Fruit fly (Drosophila melanogaster) whole organism, embryonic: ENCODE measurements around the gene CG4278.

ENCODE experiments used
- CG10274 ChIP-seq: fragments of 200-800 bp; sonication (Bioruptor generic); optimal IDR thresholded peaks from 3 replicates; lab custom pipeline; 2017; ENCODE audit warnings: missing biosample characterization, mild to moderate bottlenecking, missing genetic modification characterization
- CG11085 ChIP-seq: fragments of 200-800 bp; sonication (Bioruptor generic); IDR thresholded peaks from 2 replicates; pipeline ENCODE4 v1.3.6; 2022; ENCODE audit warnings: missing biosample characterization, missing genetic modification characterization
- CG11398 ChIP-seq: fragments of 200-800 bp; sonication (Bioruptor generic); optimal IDR thresholded peaks from 2 replicates; lab custom pipeline; 2016; ENCODE audit warnings: missing biosample characterization, missing genetic modification characterization
- CG14014 ChIP-seq: fragments of 200-800 bp; sonication (Bioruptor generic); IDR thresholded peaks from 2 replicates; pipeline ENCODE4 v1.3.6; 2022; ENCODE audit warnings: missing biosample characterization, missing genetic modification characterization
- CG14710 ChIP-seq: fragments of 200-800 bp; sonication (Bioruptor generic); optimal IDR thresholded peaks from 3 replicates; lab custom pipeline; 2019; ENCODE audit warnings: missing biosample characterization, mild to moderate bottlenecking, missing genetic modification characterization, moderate library complexity
- CG15601 ChIP-seq: fragments of 200-800 bp; sonication (Bioruptor generic); optimal IDR thresholded peaks from 3 replicates; lab custom pipeline; 2019; ENCODE audit warnings: missing biosample characterization, mild to moderate bottlenecking, missing genetic modification characterization, moderate library complexity
- CG16813 ChIP-seq: fragments of 200-800 bp; sonication (Bioruptor generic); IDR thresholded peaks from 3 replicates; pipeline ENCODE4 v1.3.6; 2022; ENCODE audit warnings: missing biosample characterization, missing genetic modification characterization; ENCODE audit not compliant: partially characterized antibody
- CG18262 ChIP-seq: fragments of 200-800 bp; optimal IDR thresholded peaks from 3 replicates; lab custom pipeline; 2019; ENCODE audit warnings: missing biosample characterization, mild to moderate bottlenecking, missing genetic modification characterization, moderate library complexity
- CG18476 ChIP-seq: fragments of 200-800 bp; sonication (Bioruptor generic); optimal IDR thresholded peaks from 2 replicates; lab custom pipeline; 2016; ENCODE audit warnings: missing biosample characterization, mild to moderate bottlenecking, missing genetic modification characterization
- CG18599 ChIP-seq: fragments of 200-800 bp; sonication (Bioruptor generic); optimal IDR thresholded peaks from 3 replicates; lab custom pipeline; 2017; ENCODE audit warnings: missing biosample characterization, missing genetic modification characterization, mild to moderate bottlenecking, moderate library complexity, missing genetic modification reagents
- CG2120 ChIP-seq: fragments of 200-800 bp; sonication (Bioruptor generic); optimal IDR thresholded peaks from 3 replicates; lab custom pipeline; 2016; ENCODE audit warnings: missing biosample characterization, missing genetic modification characterization
- CG31441 ChIP-seq: fragments of 200-800 bp; sonication (Bioruptor generic); IDR thresholded peaks from 2 replicates; pipeline ENCODE4 v1.3.6; 2022; ENCODE audit warnings: missing biosample characterization, missing genetic modification characterization
- CG3995 ChIP-seq: fragments of 200-800 bp; sonication (Bioruptor generic); optimal IDR thresholded peaks from 3 replicates; lab custom pipeline; 2016; ENCODE audit warnings: missing biosample characterization, missing genetic modification characterization
- CG5953 ChIP-seq: fragments of 200-800 bp; sonication (Bioruptor generic); IDR thresholded peaks from 2 replicates; pipeline ENCODE4 v1.3.6; 2022; ENCODE audit warnings: missing biosample characterization, missing genetic modification characterization
- CG8281 ChIP-seq: fragments of 200-800 bp; sonication (Bioruptor generic); optimal IDR thresholded peaks from 2 replicates; lab custom pipeline; 2018; ENCODE audit warnings: missing biosample characterization, mild to moderate bottlenecking, missing genetic modification characterization, moderate library complexity
- CG8359 ChIP-seq: fragments of 200-800 bp; sonication (Bioruptor generic); optimal IDR thresholded peaks from 2 replicates; lab custom pipeline; 2017; ENCODE audit warnings: missing biosample characterization, mild to moderate bottlenecking, missing genetic modification characterization, borderline replicate concordance
- CG8478 ChIP-seq: fragments of >200 bp; optimal IDR thresholded peaks from 2 replicates; lab custom pipeline; 2018
- CG9797 ChIP-seq: fragments of 200-800 bp; sonication (Bioruptor generic); optimal IDR thresholded peaks from 3 replicates; lab custom pipeline; 2018; ENCODE audit warnings: missing biosample characterization, mild to moderate bottlenecking, missing genetic modification characterization
- CG9876 ChIP-seq: fragments of 200-800 bp; sonication (Bioruptor generic); optimal IDR thresholded peaks from 2 replicates; lab custom pipeline; 2016; ENCODE audit warnings: missing biosample characterization, missing genetic modification characterization
- CoRest ChIP-seq: fragments of 200-800 bp; sonication (Bioruptor generic); optimal IDR thresholded peaks from 3 replicates; lab custom pipeline; 2018; ENCODE audit warnings: missing biosample characterization, mild to moderate bottlenecking, missing genetic modification characterization, moderate library complexity
- CrebB ChIP-seq: fragments of 200-800 bp; sonication (Bioruptor generic); optimal IDR thresholded peaks from 3 replicates; lab custom pipeline; 2018; ENCODE audit warnings: missing biosample characterization, mild to moderate bottlenecking, missing genetic modification characterization
- D19B ChIP-seq: fragments of 200-800 bp; sonication (Bioruptor generic); optimal IDR thresholded peaks from 2 replicates; lab custom pipeline; 2017; ENCODE audit warnings: missing biosample characterization, mild to moderate bottlenecking, missing genetic modification characterization
- Dek ChIP-seq: fragments of 200-800 bp; sonication (Bioruptor generic); optimal IDR thresholded peaks from 3 replicates; lab custom pipeline; 2019; ENCODE audit warnings: missing biosample characterization, mild to moderate bottlenecking, missing genetic modification characterization, moderate library complexity
- Dp ChIP-seq: fragments of 200-800 bp; sonication (Bioruptor generic); optimal IDR thresholded peaks from 2 replicates; lab custom pipeline; 2018; ENCODE audit warnings: missing biosample characterization, mild to moderate bottlenecking, missing genetic modification characterization, moderate library complexity
- HHEX ChIP-seq: fragments of 200-800 bp; sonication (Bioruptor generic); optimal IDR thresholded peaks from 3 replicates; lab custom pipeline; 2017; ENCODE audit warnings: missing biosample characterization, mild to moderate bottlenecking, missing genetic modification characterization, missing genetic modification reagents
- HLH4C ChIP-seq: fragments of 200-800 bp; sonication (Bioruptor generic); IDR thresholded peaks from 3 replicates; pipeline ENCODE4 v1.3.6; 2022; ENCODE audit warnings: missing biosample characterization, missing genetic modification characterization; ENCODE audit not compliant: partially characterized antibody
- Meics ChIP-seq: fragments of 200-800 bp; sonication (Bioruptor generic); optimal IDR thresholded peaks from 2 replicates; lab custom pipeline; 2017; ENCODE audit warnings: missing biosample characterization, mild to moderate bottlenecking, missing genetic modification characterization
- Opbp ChIP-seq: fragments of 200-800 bp; sonication (Bioruptor generic); IDR thresholded peaks from 3 replicates; pipeline ENCODE4 v1.3.6; 2022; ENCODE audit warnings: missing biosample characterization, missing genetic modification characterization; ENCODE audit not compliant: partially characterized antibody
- TFAM ChIP-seq: fragments of 200-800 bp; sonication (Bioruptor generic); optimal IDR thresholded peaks from 2 replicates; lab custom pipeline; 2017; ENCODE audit warnings: missing biosample characterization, missing genetic modification characterization, inconsistent platforms
- Xrp1 ChIP-seq: fragments of 200-800 bp; sonication (Bioruptor generic); IDR thresholded peaks from 2 replicates; pipeline ENCODE4 v1.3.6; 2022; ENCODE audit warnings: missing biosample characterization, missing genetic modification characterization
- YL-1 ChIP-seq: fragments of 200-800 bp; sonication (Bioruptor generic); optimal IDR thresholded peaks from 3 replicates; lab custom pipeline; 2017; ENCODE audit warnings: missing biosample characterization, mild to moderate bottlenecking, missing genetic modification characterization
- ara ChIP-seq: fragments of 200-800 bp; sonication (Bioruptor generic); IDR thresholded peaks from 2 replicates; pipeline ENCODE4 v1.3.6; 2022; ENCODE audit warnings: missing biosample characterization, missing genetic modification characterization
- cato ChIP-seq: fragments of 200-800 bp; sonication (Bioruptor generic); optimal IDR thresholded peaks from 2 replicates; lab custom pipeline; 2016; ENCODE audit warnings: missing biosample characterization, missing genetic modification characterization, borderline replicate concordance
- ci ChIP-seq: fragments of 200-800 bp; sonication (Bioruptor generic); IDR thresholded peaks from 3 replicates; pipeline ENCODE4 v1.3.6; 2022; ENCODE audit warnings: missing biosample characterization, missing genetic modification characterization
- croc ChIP-seq: fragments of 200-800 bp; sonication (Bioruptor generic); conservative IDR thresholded peaks from 3 replicates; pipeline ENCODE4 v1.3.6; 2022; ENCODE audit warnings: missing biosample characterization, missing genetic modification characterization
- crol ChIP-seq: fragments of 200-800 bp; sonication (Bioruptor generic); IDR thresholded peaks from 2 replicates; pipeline ENCODE4 v1.3.6; 2022; ENCODE audit warnings: missing biosample characterization, missing genetic modification characterization
- dmrt11E ChIP-seq: fragments of 200-800 bp; sonication (Bioruptor generic); optimal IDR thresholded peaks from 3 replicates; lab custom pipeline; 2018; ENCODE audit warnings: missing biosample characterization, mild to moderate bottlenecking, missing genetic modification characterization, moderate library complexity
- ewg ChIP-seq: fragments of 200-800 bp; sonication (Bioruptor generic); optimal IDR thresholded peaks from 3 replicates; lab custom pipeline; 2017; ENCODE audit warnings: mild to moderate bottlenecking, missing biosample characterization, missing genetic modification reagents, missing genetic modification characterization
- exex ChIP-seq: fragments of 200-800 bp; sonication (Bioruptor generic); optimal IDR thresholded peaks from 4 replicates; lab custom pipeline; 2018; ENCODE audit warnings: missing biosample characterization, mild to moderate bottlenecking, missing genetic modification characterization, moderate library complexity
- gcm ChIP-seq: fragments of 200-800 bp; sonication (Bioruptor generic); optimal IDR thresholded peaks from 2 replicates; lab custom pipeline; 2019; ENCODE audit warnings: missing biosample characterization, mild to moderate bottlenecking, missing genetic modification characterization, moderate library complexity
- hb ChIP-seq: fragments of 200-800 bp; sonication (Bioruptor generic); IDR thresholded peaks from 3 replicates; pipeline ENCODE4 v1.3.6; 2022; ENCODE audit warnings: missing biosample characterization, missing genetic modification characterization; ENCODE audit not compliant: partially characterized antibody
- jumu ChIP-seq: fragments of 200-800 bp; sonication (Bioruptor generic); optimal IDR thresholded peaks from 3 replicates; lab custom pipeline; 2016; ENCODE audit warnings: missing biosample characterization, missing genetic modification characterization
- ken ChIP-seq: fragments of 200-800 bp; sonication (Bioruptor generic); IDR thresholded peaks from 3 replicates; pipeline ENCODE4 v1.3.6; 2022; ENCODE audit warnings: missing biosample characterization, missing genetic modification characterization
- luna ChIP-seq: fragments of 200-800 bp; sonication (Bioruptor generic); optimal IDR thresholded peaks from 2 replicates; lab custom pipeline; 2016; ENCODE audit warnings: missing biosample characterization, missing genetic modification characterization
- mam ChIP-seq: fragments of 200-800 bp; sonication (Bioruptor generic); optimal IDR thresholded peaks from 3 replicates; lab custom pipeline; 2016; ENCODE audit warnings: missing biosample characterization, missing genetic modification characterization
- pb ChIP-seq: fragments of 200-800 bp; sonication (Bioruptor generic); optimal IDR thresholded peaks from 3 replicates; lab custom pipeline; 2016; ENCODE audit warnings: missing biosample characterization, missing genetic modification characterization
- ssp ChIP-seq: fragments of 200-800 bp; sonication (Bioruptor generic); IDR thresholded peaks from 2 replicates; pipeline ENCODE4 v1.3.6; 2022; ENCODE audit warnings: missing biosample characterization, missing genetic modification characterization
- twi ChIP-seq: fragments of 200-800 bp; optimal IDR thresholded peaks from 2 replicates; lab custom pipeline; 2019; ENCODE audit warnings: missing biosample characterization, mild to moderate bottlenecking, missing genetic modification characterization, moderate library complexity
- usp ChIP-seq: fragments of >200 bp; optimal IDR thresholded peaks from 2 replicates; lab custom pipeline; 2017; ENCODE audit warnings: missing biosample characterization, missing genetic modification characterization

CG4278 gene

DNA sequence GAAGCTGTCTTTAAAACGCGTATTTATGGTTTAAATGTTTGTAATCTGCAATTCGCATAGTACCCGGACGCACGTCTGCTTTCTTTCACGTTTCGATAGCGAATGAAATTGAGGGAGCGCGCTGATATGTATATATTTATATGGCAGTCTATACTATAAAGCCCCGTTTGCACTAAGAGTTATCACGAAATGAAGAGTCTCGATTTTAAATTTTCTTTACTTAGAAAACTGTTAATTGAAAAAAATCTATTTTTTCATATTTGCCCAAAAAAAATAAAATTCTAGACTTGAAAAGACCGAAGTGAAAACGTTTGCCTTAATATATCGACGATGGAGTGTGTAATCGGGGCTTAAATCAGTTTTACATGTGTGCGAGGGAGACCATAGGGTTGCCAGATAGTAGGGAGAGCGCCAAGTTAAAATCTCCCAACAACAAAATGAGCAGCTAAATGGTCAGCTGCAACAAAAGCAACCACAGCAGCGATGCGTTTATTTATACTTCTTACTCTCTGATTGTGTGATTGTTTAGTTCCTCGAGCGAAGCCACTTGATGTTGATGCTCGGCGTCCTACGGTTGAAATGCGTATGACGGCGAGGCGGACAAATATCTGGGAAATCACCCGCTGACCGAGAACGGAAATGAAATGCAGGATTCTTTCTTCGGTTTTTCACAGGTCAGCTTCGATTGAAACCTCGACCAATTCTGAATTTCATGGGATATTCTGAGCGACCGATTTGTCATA, 1.2 kb upstream of the CG4278 start, which contains the start of gene cact (continued):
- TF ChIP-seq CG15601: peak; percentile 90
- TF ChIP-seq gcm (GFP tag; lab: Kevin White, UChicago): peak; percentile 89
- TF ChIP-seq Meics (GFP tag; lab: Kevin White, UChicago): peak; percentile 92
- TF ChIP-seq crol: no peak; the same call in none of the 2 replicates
- peak; percentile 94 for TF ChIP-seq CG18262 (tag; lab: Kevin White, UChicago)
- peak; percentile 53 for TF ChIP-seq TFAM (GFP tag; lab: Kevin White, UChicago)
- TF ChIP-seq CG10274 (GFP tag; lab: Kevin White, UChicago): peak; percentile 4
- TF ChIP-seq CrebB (tag; lab: Kevin White, UChicago): peak; percentile 81
- peak; percentile 68 for TF ChIP-seq CG8281 (tag; lab: Kevin White, UChicago)
- TF ChIP-seq Dek: peak; percentile 92
- peak; percentile 81 for TF ChIP-seq exex (tag; lab: Kevin White, UChicago)
- TF ChIP-seq CG9797 (GFP tag; lab: Kevin White, UChicago): peak; percentile 67
- peak; percentile 57; the same call in 2 of the 3 replicates for TF ChIP-seq CG16813 (GFP tag; lab: Robert Waterston, UW)
- peak; percentile 98 for TF ChIP-seq CG2120 (GFP tag; lab: Kevin White, UChicago)
- peak; percentile 85 for TF ChIP-seq CG14014 (GFP tag; lab: Robert Waterston, UW)
- peak; percentile 89 for TF ChIP-seq twi
- TF ChIP-seq usp: no peak
- peak; percentile 89 for TF ChIP-seq CG9876 (GFP tag; lab: Kevin White, UChicago)
- TF ChIP-seq CG18476 (GFP tag; lab: Kevin White, UChicago): peak; percentile 88
- TF ChIP-seq HHEX (GFP tag; lab: Kevin White, UChicago): peak; percentile 89
- TF ChIP-seq luna (GFP tag; lab: Kevin White, UChicago): peak; percentile 68
- TF ChIP-seq CG8478 (lab: Kevin White, UChicago): no peak
- peak; percentile 89 for TF ChIP-seq ci (GFP tag; lab: Robert Waterston, UW)
- peak; percentile 70 for TF ChIP-seq YL-1 (GFP tag; lab: Kevin White, UChicago)
- no peak; the same call in 2 of the 3 replicates for TF ChIP-seq HLH4C (GFP tag; lab: Robert Waterston, UW)
- TF ChIP-seq CG14710 (tag; lab: Kevin White, UChicago): peak; percentile 96
- TF ChIP-seq CG3995: peak; percentile 56
- TF ChIP-seq CG5953 (GFP tag; lab: Robert Waterston, UW): peak; percentile 24; the same call in 1 of the 2 replicates
- peak; percentile 91 for TF ChIP-seq CG11398 (GFP tag; lab: Kevin White, UChicago)
- no peak for TF ChIP-seq hb
- peak; percentile 94 for TF ChIP-seq CG18599 (GFP tag; lab: Kevin White, UChicago)
- peak; percentile 95 for TF ChIP-seq Xrp1 (GFP tag; lab: Robert Waterston, UW)
- peak; percentile 88 for TF ChIP-seq ken (GFP tag; lab: Robert Waterston, UW)
- peak; percentile 94 for TF ChIP-seq ssp (GFP tag; lab: Robert Waterston, UW)
- peak; percentile 69 for TF ChIP-seq Dp (GFP tag; lab: Kevin White, UChicago)
- TF ChIP-seq jumu (GFP tag; lab: Kevin White, UChicago): peak; percentile 94
- peak; percentile 80 for TF ChIP-seq D19B
- TF ChIP-seq CoRest (tag; lab: Kevin White, UChicago): peak; percentile 92
- peak; percentile 83 for TF ChIP-seq ewg (GFP tag; lab: Kevin White, UChicago)
- peak; percentile 73 for TF ChIP-seq pb
- TF ChIP-seq CG11085: peak; percentile 71
- TF ChIP-seq cato: peak; percentile 86
- peak; percentile 79 for TF ChIP-seq ara (GFP tag; lab: Robert Waterston, UW)
- TF ChIP-seq mam (GFP tag; lab: Kevin White, UChicago): peak; percentile 95
- no peak for TF ChIP-seq Opbp (GFP tag; lab: Robert Waterston, UW)
- TF ChIP-seq croc: peak; percentile 72
- TF ChIP-seq CG31441 (GFP tag; lab: Robert Waterston, UW): peak; percentile 87
- peak; percentile 94 for TF ChIP-seq dmrt11E (tag; lab: Kevin White, UChicago)
- peak; percentile 60 for TF ChIP-seq CG8359 (GFP tag; lab: Kevin White, UChicago)
